Worm (Caenorhabditis elegans) whole organism, L4 larva: ENCODE measurements around the gene F54H12.5.

Experiments
- T20F7.1 ChIP-seq: fragments of 200-800 bp; sonication (Bioruptor generic); optimal IDR thresholded peaks from 2 replicates; lab custom pipeline; 2018; ENCODE audit warnings: mild to moderate bottlenecking, missing genetic modification characterization, missing compliant biosample characterization
- aly-2 ChIP-seq: sonication (generic microtip); optimal IDR thresholded peaks from 2 replicates; lab custom pipeline; 2018; ENCODE audit warnings: missing biosample characterization, missing genetic modification characterization
- ceh-82 ChIP-seq: sonication (generic microtip); optimal IDR thresholded peaks from 2 replicates; lab custom pipeline; 2017; ENCODE audit warnings: missing biosample characterization, missing genetic modification characterization
- dve-1 ChIP-seq: sonication (generic microtip); optimal IDR thresholded peaks from 2 replicates; lab custom pipeline; 2017; ENCODE audit warnings: antibody characterized with exemption, mild to moderate bottlenecking, missing genetic modification characterization, missing compliant biosample characterization; ENCODE audit not compliant: insufficient read depth
- egl-27 ChIP-seq: sonication (generic microtip); optimal IDR thresholded peaks from 3 replicates; lab custom pipeline; 2017; ENCODE audit warnings: missing biosample characterization, missing genetic modification reagents, missing genetic modification characterization
- mep-1 ChIP-seq: fragments of 150-350 bp; sonication (generic microtip); optimal IDR thresholded peaks from 3 replicates; lab custom pipeline; 2014; ENCODE audit warnings: missing biosample characterization, missing genetic modification characterization
- nhr-25 ChIP-seq: sonication (generic microtip); optimal IDR thresholded peaks from 2 replicates; lab custom pipeline; 2017; ENCODE audit warnings: missing genetic modification characterization, mild to moderate bottlenecking, missing compliant biosample characterization, antibody characterized with exemption, moderate library complexity, borderline replicate concordance; ENCODE audit not compliant: insufficient read depth

DNA sequence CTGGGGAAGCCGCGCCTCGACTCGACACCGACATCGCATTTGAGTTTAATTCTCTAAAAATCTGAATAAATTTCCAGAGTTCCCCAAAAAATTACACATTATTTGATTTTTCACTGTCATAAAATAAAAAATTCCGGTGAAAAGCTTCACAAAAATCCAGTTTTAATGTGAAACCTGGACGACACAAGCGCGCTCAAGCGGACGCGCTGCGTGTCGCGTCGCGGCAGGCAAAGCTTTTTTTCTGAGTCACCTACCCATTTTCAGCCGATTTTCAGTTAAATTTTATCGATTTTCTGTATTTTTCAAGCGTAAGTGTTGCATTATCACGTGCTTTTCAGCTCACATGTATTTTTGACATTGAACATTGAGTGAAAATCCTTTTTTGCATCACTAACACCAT is 37.8 kb upstream of the F54H12.5 start, which contains the start of gene cit-1.1:
- TF ChIP-seq aly-2 (tag; lab: Kevin White, UChicago) (no peak), ceh-82 (no peak), dve-1 (no peak), nhr-25 (tag; lab: Kevin White, UChicago) (no peak), egl-27 (tag; lab: Kevin White, UChicago) (no peak), T20F7.1 (GFP tag; lab: Kevin White, UChicago) (no peak), mep-1 (tag; lab: Kevin White, UChicago) (no peak)
